Fruit fly (Drosophila melanogaster) whole organism: ENCODE measurements around the gene RpL3.

Source experiments
- CG8478 ChIP-seq: fragments of >200 bp; optimal IDR thresholded peaks from 2 replicates; lab custom pipeline; 2018; ENCODE audit warnings: inconsistent platforms
- Dll ChIP-seq: fragments of >200 bp; optimal IDR thresholded peaks from 2 replicates; lab custom pipeline; 2017
- pan ChIP-seq: fragments of >200 bp; optimal IDR thresholded peaks from 2 replicates; lab custom pipeline; 2017
- usp ChIP-seq: fragments of >200 bp; optimal IDR thresholded peaks from 2 replicates; lab custom pipeline; 2017; ENCODE audit warnings: missing biosample characterization, missing genetic modification characterization, mixed read lengths

dm6 chr3R:11263579-11263978, 41.9 kb downstream of the RpL3 start:
- TF ChIP-seq usp (GFP tag; lab: Kevin White, UChicago) (no peak), Dll (no peak), CG8478 (lab: Kevin White, UChicago) (no peak), pan (no peak)
